Worm (Caenorhabditis elegans) whole organism, L3 larva: ENCODE data around the gene col-33.

ENCODE experiments used
- aly-2 ChIP-seq: fragments of 150-350 bp; optimal IDR thresholded peaks from 2 replicates; lab custom pipeline; 2014; ENCODE audit warnings: missing biosample characterization, missing genetic modification characterization
- ama-1 ChIP-seq: fragments of 150-350 bp; optimal IDR thresholded peaks from 2 replicates; lab custom pipeline; 2018
- elt-3 ChIP-seq, 3 experiments: fragments of 150-350 bp in 1 of 3; sonication (generic microtip) in 2 of 3; optimal IDR thresholded peaks; 2 replicates in 2 of 3; 4 replicates in 1 of 3; lab custom pipeline; 2014 to 2017; ENCODE audit warnings: missing biosample characterization in 3 of 3, missing genetic modification characterization in 3 of 3
- fkh-10 ChIP-seq: sonication (generic microtip); optimal IDR thresholded peaks from 2 replicates; lab custom pipeline; 2017; ENCODE audit warnings: missing biosample characterization, missing genetic modification reagents, missing genetic modification characterization
- jun-1 ChIP-seq: fragments of 150-350 bp; optimal IDR thresholded peaks from 2 replicates; lab custom pipeline; 2014; ENCODE audit warnings: missing biosample characterization, missing genetic modification reagents, missing genetic modification characterization
- lin-39 ChIP-seq: fragments of 150-350 bp; optimal IDR thresholded peaks from 2 replicates; lab custom pipeline; 2018; ENCODE audit warnings: missing biosample characterization, missing genetic modification reagents, missing genetic modification characterization
- mdl-1 ChIP-seq: fragments of 150-350 bp; optimal IDR thresholded peaks from 2 replicates; lab custom pipeline; 2014; ENCODE audit warnings: missing biosample characterization, missing genetic modification characterization
- nhr-11 ChIP-seq: fragments of 150-350 bp; optimal IDR thresholded peaks from 2 replicates; lab custom pipeline; 2014; ENCODE audit warnings: missing biosample characterization, missing genetic modification characterization
- nhr-237 ChIP-seq: fragments of 150-350 bp; optimal IDR thresholded peaks from 2 replicates; lab custom pipeline; 2014; ENCODE audit warnings: missing biosample characterization, missing genetic modification characterization
- nhr-77 ChIP-seq: fragments of 150-350 bp; optimal IDR thresholded peaks from 2 replicates; lab custom pipeline; 2014; ENCODE audit warnings: missing biosample characterization, missing genetic modification characterization
- pha-4 ChIP-seq: fragments of 150-350 bp; optimal IDR thresholded peaks from 2 replicates; lab custom pipeline; 2014; ENCODE audit warnings: missing biosample characterization, missing genetic modification reagents, missing genetic modification characterization
- skn-1 ChIP-seq: fragments of 150-350 bp; optimal IDR thresholded peaks from 2 replicates; lab custom pipeline; 2014; ENCODE audit warnings: missing biosample characterization, missing genetic modification characterization
- ztf-11 ChIP-seq: fragments of 150-350 bp; optimal IDR thresholded peaks from 2 replicates; lab custom pipeline; 2014; ENCODE audit warnings: missing biosample characterization, missing genetic modification characterization

DNA sequence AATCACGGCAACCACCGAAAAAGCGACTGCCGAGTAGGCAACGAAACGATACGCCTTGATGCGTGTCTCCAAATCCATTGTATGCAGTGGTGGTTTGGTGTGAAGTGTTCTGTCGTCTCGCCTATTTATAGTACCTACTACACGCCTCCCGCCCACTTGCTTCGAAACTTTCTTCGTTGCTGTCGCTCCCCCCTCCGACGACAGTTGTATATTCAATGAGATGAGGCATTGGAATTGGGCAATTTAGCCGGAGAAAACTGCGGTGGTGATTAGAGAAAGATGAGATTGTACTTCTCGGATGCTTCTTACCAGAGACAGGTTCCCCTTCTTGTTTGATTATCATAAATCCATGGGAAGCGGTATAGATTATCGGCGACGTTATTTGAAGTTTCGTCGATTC, 18.6 kb upstream of the col-33 start, which contains the start of gene col-34:
- no peak for TF ChIP-seq ama-1 (lab: Kevin White, UChicago)
- no peak for TF ChIP-seq lin-39
- no peak for TF ChIP-seq pha-4 (tag; lab: Kevin White, UChicago)
- no peak for TF ChIP-seq nhr-77 (tag; lab: Kevin White, UChicago)
- TF ChIP-seq skn-1: no peak
- no peak for TF ChIP-seq mdl-1 (tag; lab: Kevin White, UChicago)
- TF ChIP-seq ztf-11 (tag; lab: Kevin White, UChicago): no peak
- no peak for TF ChIP-seq elt-3 (tag; optimal IDR thresholded peaks at IDR 0.05; lab: Kevin White, UChicago)
- TF ChIP-seq nhr-237: no peak
- TF ChIP-seq aly-2 (tag; lab: Kevin White, UChicago): no peak
- no peak for TF ChIP-seq fkh-10 (GFP tag; lab: Kevin White, UChicago)
- no peak for TF ChIP-seq nhr-11 (tag; lab: Kevin White, UChicago)
- no peak for TF ChIP-seq jun-1 (tag; lab: Kevin White, UChicago)
